Worm (Caenorhabditis elegans) whole organism, L4/young adult: Measurements from ENCODE around the gene glrx-5.
"Not testable (repeated sequence)": the region's sequence is repeated elsewhere in the genome, so short reads cannot be mapped to it uniquely, and the experiment has no call there.

Experiments
- W03F9.2 ChIP-seq: fragments of 150-350 bp; optimal IDR thresholded peaks from 2 replicates; lab custom pipeline; 2014; ENCODE audit warnings: missing biosample characterization, missing genetic modification characterization
- dao-5 ChIP-seq: sonication (generic microtip); optimal IDR thresholded peaks from 2 replicates; lab custom pipeline; 2016; ENCODE audit warnings: missing genotype, missing genetic modification characterization, moderate library complexity, missing compliant biosample characterization
- him-1 ChIP-seq: sonication (generic microtip); optimal IDR thresholded peaks from 2 replicates; lab custom pipeline; 2016; ENCODE audit warnings: missing genotype, missing genetic modification reagents, missing genetic modification characterization, missing compliant biosample characterization

glrx-5 gene

ce11 chrIII:12373807-12374266, at the start of gene glrx-5:
TSS of gene glrx-5 (minus strand) at chrIII:12373857.
- TF ChIP-seq dao-5 (tag; lab: Kevin White, UChicago) (no peak), him-1 (tag; lab: Kevin White, UChicago) (no peak), W03F9.2 (tag; lab: Kevin White, UChicago) (no peak)

- TF ChIP-seq him-1 (tag; lab: Kevin White, UChicago), result no peak
- TF ChIP-seq dao-5 (tag; lab: Kevin White, UChicago), result no peak
- no peak for TF ChIP-seq W03F9.2 (tag; lab: Kevin White, UChicago)
Observed at ce11 chrIII:12421708-12422107, 48.1 kb upstream of the glrx-5 start, which contains the start of gene tat-1. TSS of gene tat-1 (minus strand) at chrIII:12421718.

- TF ChIP-seq W03F9.2 (tag; lab: Kevin White, UChicago) (no peak), dao-5 (tag; lab: Kevin White, UChicago) (no peak), him-1 (tag; lab: Kevin White, UChicago) (no peak)
Observed at ce11 chrIII:12420256-12420655, 46.6 kb upstream of the glrx-5 start.

- TF ChIP-seq him-1 (tag; lab: Kevin White, UChicago), result no peak
- TF ChIP-seq W03F9.2 (tag; lab: Kevin White, UChicago), result no peak
- TF ChIP-seq dao-5 (tag; lab: Kevin White, UChicago), result no peak
Observed at ce11 chrIII:12414533-12414932, 40.9 kb upstream of the glrx-5 start.

ce11 chrIII:12411668-12412067, 38.0 kb upstream of the glrx-5 start:
- no peak for TF ChIP-seq dao-5 (tag; lab: Kevin White, UChicago)
- no peak for TF ChIP-seq him-1 (tag; lab: Kevin White, UChicago)
- no peak for TF ChIP-seq W03F9.2 (tag; lab: Kevin White, UChicago)

ce11 chrIII:12411059-12411458, 37.4 kb upstream of the glrx-5 start:
- no peak for TF ChIP-seq dao-5 (tag; lab: Kevin White, UChicago)
- TF ChIP-seq W03F9.2 (tag; lab: Kevin White, UChicago), result no peak
- TF ChIP-seq him-1 (tag; lab: Kevin White, UChicago), result no peak

ce11 chrIII:12410304-12410703, 36.6 kb upstream of the glrx-5 start:
- TF ChIP-seq him-1 (tag; lab: Kevin White, UChicago) (no peak), W03F9.2 (tag; lab: Kevin White, UChicago) (no peak), dao-5 (tag; lab: Kevin White, UChicago) (no peak)

- no peak for TF ChIP-seq W03F9.2 (tag; lab: Kevin White, UChicago)
- no peak for TF ChIP-seq dao-5 (tag; lab: Kevin White, UChicago)
- TF ChIP-seq him-1 (tag; lab: Kevin White, UChicago), result no peak
Observed at ce11 chrIII:12399709-12400108, 26.1 kb upstream of the glrx-5 start.

- TF ChIP-seq him-1 (tag; lab: Kevin White, UChicago) (no peak), W03F9.2 (tag; lab: Kevin White, UChicago) (no peak), dao-5 (tag; lab: Kevin White, UChicago) (no peak)
Observed at ce11 chrIII:12398468-12398867, 24.8 kb upstream of the glrx-5 start.

ce11 chrIII:12395085-12395484, 21.4 kb upstream of the glrx-5 start, which contains the start of gene Y49E10.10:
TSS of gene Y49E10.10 (plus strand) at chrIII:12395465.
- TF ChIP-seq dao-5 (tag; lab: Kevin White, UChicago), result no peak
- no peak for TF ChIP-seq W03F9.2 (tag; lab: Kevin White, UChicago)
- no peak for TF ChIP-seq him-1 (tag; lab: Kevin White, UChicago)

- TF ChIP-seq him-1 (tag; lab: Kevin White, UChicago), result no peak
- no peak for TF ChIP-seq dao-5 (tag; lab: Kevin White, UChicago)
- no peak for TF ChIP-seq W03F9.2 (tag; lab: Kevin White, UChicago)
Observed at ce11 chrIII:12388106-12388505, 14.4 kb upstream of the glrx-5 start.

- not testable (repeated sequence) for TF ChIP-seq dao-5, him-1, W03F9.2 (tag; lab: Kevin White, UChicago)
Observed at ce11 chrIII:12386597-12386996, 12.9 kb upstream of the glrx-5 start, which contains the start of gene Y49E10.30. TSS of gene Y49E10.30 (plus strand) at chrIII:12386897.

- not testable (repeated sequence) for TF ChIP-seq W03F9.2, dao-5, him-1 (tag; lab: Kevin White, UChicago)
Observed at ce11 chrIII:12383709-12384108, 10.1 kb upstream of the glrx-5 start, which contains the start of gene Y49E10.4. TSS of gene Y49E10.4 (minus strand) at chrIII:12383809.

- TF ChIP-seq him-1 (tag; lab: Kevin White, UChicago) (no peak), W03F9.2 (tag; lab: Kevin White, UChicago) (peak; percentile 9)
Observed at ce11 chrIII:12377198-12377662, 3.6 kb upstream of the glrx-5 start, which contains the start of gene pph-4.2. TSS of gene pph-4.2 (minus strand) at chrIII:12377248.
